Worm (Caenorhabditis elegans) whole organism, L4 larva: Measurements from ENCODE around the gene F14D7.14.

Experiments used
- F37D6.2 ChIP-seq: sonication (generic microtip); optimal IDR thresholded peaks from 2 replicates; lab custom pipeline; 2016; ENCODE audit warnings: mild to moderate bottlenecking, missing genetic modification characterization, missing compliant biosample characterization
- Y105C5A.15 ChIP-seq: fragments of 200-800 bp; sonication (Bioruptor generic); IDR thresholded peaks from 2 replicates; pipeline ENCODE4 v1.3.6; 2022; ENCODE audit warnings: missing genetic modification characterization, missing compliant biosample characterization
- Y5F2A.4 ChIP-seq: fragments of 200-800 bp; sonication (Bioruptor generic); optimal IDR thresholded peaks from 2 replicates; lab custom pipeline; 2018; ENCODE audit warnings: mild to moderate bottlenecking, missing genetic modification characterization, missing compliant biosample characterization
- ZK337.2 ChIP-seq: fragments of 200-800 bp; sonication (Bioruptor generic); IDR thresholded peaks from 2 replicates; pipeline ENCODE4 v1.3.6; 2022; ENCODE audit warnings: missing genetic modification reagents, missing genetic modification characterization, missing compliant biosample characterization
- aha-1 ChIP-seq: fragments of 150-350 bp; peaks from one replicate; lab custom pipeline; 2014; ENCODE audit warnings: missing biosample characterization, missing genetic modification characterization
- aly-2 ChIP-seq: sonication (generic microtip); optimal IDR thresholded peaks from 2 replicates; lab custom pipeline; 2018; ENCODE audit warnings: missing biosample characterization, missing genetic modification characterization
- ama-1 ChIP-seq: fragments of 150-350 bp; optimal IDR thresholded peaks from 2 replicates; lab custom pipeline; 2014; ENCODE audit warnings: inconsistent platforms, mixed read lengths
- arid-1 ChIP-seq: fragments of 200-800 bp; sonication (Bioruptor generic); conservative IDR thresholded peaks from 2 replicates; pipeline ENCODE4 v1.3.6; 2022; ENCODE audit warnings: missing genetic modification reagents, missing genetic modification characterization, missing compliant biosample characterization
- ceh-44 ChIP-seq: fragments of 200-800 bp; sonication (Bioruptor generic); IDR thresholded peaks from 2 replicates; pipeline ENCODE4 v1.3.6; 2022; ENCODE audit warnings: missing genetic modification reagents, missing genetic modification characterization, missing compliant biosample characterization
- ctbp-1 ChIP-seq: fragments of 200-800 bp; sonication (Bioruptor generic); IDR thresholded peaks from 2 replicates; pipeline ENCODE4 v1.3.6; 2022; ENCODE audit warnings: missing genetic modification reagents, missing genetic modification characterization, missing compliant biosample characterization
- daf-12 ChIP-seq: fragments of 150-350 bp; optimal IDR thresholded peaks from 2 replicates; lab custom pipeline; 2014; ENCODE audit warnings: missing biosample characterization, missing genetic modification reagents, missing genetic modification characterization
- daf-16 ChIP-seq, 3 experiments: sonication (generic microtip); optimal IDR thresholded peaks; 2 replicates each; lab custom pipeline; 2016 to 2017; ENCODE audit warnings: missing genetic modification characterization in 3 of 3, missing genetic modification reagents in 3 of 3, mild to moderate bottlenecking in 2 of 3, missing compliant biosample characterization in 2 of 3, missing biosample characterization in 1 of 3, moderate library complexity in 1 of 3
- daf-19 ChIP-seq: fragments of 200-800 bp; sonication (Bioruptor generic); conservative IDR thresholded peaks from 2 replicates; pipeline ENCODE4 v1.3.6; 2022; ENCODE audit warnings: missing genetic modification characterization, missing compliant biosample characterization
- dmd-6 ChIP-seq: fragments of 200-800 bp; sonication (Bioruptor generic); IDR thresholded peaks from 2 replicates; pipeline ENCODE4 v1.3.6; 2022; ENCODE audit warnings: missing genetic modification reagents, missing genetic modification characterization, missing compliant biosample characterization
- dpl-1 ChIP-seq: fragments of 150-350 bp; optimal IDR thresholded peaks from 2 replicates; lab custom pipeline; 2014; ENCODE audit warnings: missing biosample characterization, missing genetic modification reagents, missing genetic modification characterization
- dve-1 ChIP-seq: sonication (generic microtip); optimal IDR thresholded peaks from 2 replicates; lab custom pipeline; 2017; ENCODE audit warnings: antibody characterized with exemption, mild to moderate bottlenecking, missing genetic modification characterization, missing compliant biosample characterization; ENCODE audit not compliant: insufficient read depth
- egl-43 ChIP-seq: fragments of 200-800 bp; sonication (Bioruptor generic); IDR thresholded peaks from 2 replicates; pipeline ENCODE4 v1.3.6; 2022; ENCODE audit warnings: missing genetic modification reagents, missing genetic modification characterization, missing compliant biosample characterization
- fkh-10 ChIP-seq: fragments of 150-350 bp; optimal IDR thresholded peaks from 2 replicates; lab custom pipeline; 2014; ENCODE audit warnings: missing biosample characterization, missing genetic modification reagents, missing genetic modification characterization
- hmg-1.1 ChIP-seq: fragments of 200-800 bp; sonication (Bioruptor generic); IDR thresholded peaks from 2 replicates; pipeline ENCODE4 v1.3.6; 2022; ENCODE audit warnings: missing genetic modification reagents, missing genetic modification characterization, missing compliant biosample characterization
- lsy-2 ChIP-seq, 2 experiments: fragments of 150-350 bp in 1 of 2; sonication (generic microtip) in 1 of 2; optimal IDR thresholded peaks; 2 replicates each; lab custom pipeline; 2014 to 2017; ENCODE audit warnings: missing biosample characterization in 2 of 2, missing genetic modification characterization in 2 of 2
- madf-9 ChIP-seq: fragments of 200-800 bp; sonication (Bioruptor generic); conservative IDR thresholded peaks from 2 replicates; pipeline ENCODE4 v1.3.6; 2022; ENCODE audit warnings: missing genetic modification reagents, missing genetic modification characterization, missing compliant biosample characterization
- mdl-1 ChIP-seq, 2 experiments: fragments of 150-350 bp in 1 of 2; sonication (generic microtip) in 1 of 2; optimal IDR thresholded peaks; 2 replicates each; lab custom pipeline; 2014 to 2017; ENCODE audit warnings: missing biosample characterization in 2 of 2, missing genetic modification characterization in 2 of 2
- mdt-29 ChIP-seq: fragments of 200-800 bp; sonication (Bioruptor generic); IDR thresholded peaks from 2 replicates; pipeline ENCODE4 v1.3.6; 2022; ENCODE audit warnings: missing genetic modification reagents, missing genetic modification characterization, missing compliant biosample characterization
- mep-1 ChIP-seq: fragments of 150-350 bp; sonication (generic microtip); optimal IDR thresholded peaks from 3 replicates; lab custom pipeline; 2014; ENCODE audit warnings: missing biosample characterization, missing genetic modification characterization
- mes-2 ChIP-seq: sonication (generic microtip); optimal IDR thresholded peaks from 2 replicates; lab custom pipeline; 2016; ENCODE audit warnings: missing genotype, mild to moderate bottlenecking, missing genetic modification characterization, missing compliant biosample characterization; ENCODE audit not compliant: poor library complexity, severe bottlenecking
- mxl-3 ChIP-seq: fragments of 200-800 bp; sonication (Bioruptor generic); optimal IDR thresholded peaks from 2 replicates; lab custom pipeline; 2018; ENCODE audit warnings: mild to moderate bottlenecking, missing genetic modification characterization, missing compliant biosample characterization
- nhr-10 ChIP-seq: fragments of 150-350 bp; optimal IDR thresholded peaks from 2 replicates; lab custom pipeline; 2014; ENCODE audit warnings: missing biosample characterization, missing genetic modification characterization
- nhr-237 ChIP-seq: sonication (generic microtip); optimal IDR thresholded peaks from 2 replicates; lab custom pipeline; 2017; ENCODE audit warnings: missing biosample characterization, missing genetic modification characterization
- nhr-25 ChIP-seq: sonication (generic microtip); optimal IDR thresholded peaks from 2 replicates; lab custom pipeline; 2017; ENCODE audit warnings: missing genetic modification characterization, mild to moderate bottlenecking, missing compliant biosample characterization, antibody characterized with exemption, moderate library complexity, borderline replicate concordance; ENCODE audit not compliant: insufficient read depth
- nhr-42 ChIP-seq: fragments of 200-800 bp; sonication (Bioruptor generic); IDR thresholded peaks from 2 replicates; pipeline ENCODE4 v1.3.6; 2022; ENCODE audit warnings: missing genetic modification characterization, missing compliant biosample characterization
- nhr-48 ChIP-seq: sonication (generic microtip); optimal IDR thresholded peaks from 2 replicates; lab custom pipeline; 2016; ENCODE audit warnings: mild to moderate bottlenecking, missing genetic modification characterization, missing compliant biosample characterization
- nhr-76 ChIP-seq: fragments of 150-350 bp; optimal IDR thresholded peaks from 2 replicates; lab custom pipeline; 2014; ENCODE audit warnings: missing biosample characterization, missing genetic modification characterization
- nhr-77 ChIP-seq: fragments of 150-350 bp; optimal IDR thresholded peaks from 2 replicates; lab custom pipeline; 2014; ENCODE audit warnings: missing biosample characterization, missing genetic modification characterization
- php-3 ChIP-seq: fragments of 200-800 bp; sonication (Bioruptor generic); IDR thresholded peaks from 2 replicates; pipeline ENCODE4 v1.3.6; 2022; ENCODE audit warnings: missing genetic modification reagents, missing genetic modification characterization, missing compliant biosample characterization
- pqm-1 ChIP-seq: sonication (generic microtip); optimal IDR thresholded peaks from 2 replicates; lab custom pipeline; 2017; ENCODE audit warnings: missing biosample characterization, missing genetic modification characterization
- saeg-2 ChIP-seq: fragments of 200-800 bp; sonication (Bioruptor generic); IDR thresholded peaks from 2 replicates; pipeline ENCODE4 v1.3.6; 2022; ENCODE audit warnings: missing genetic modification reagents, missing genetic modification characterization, missing compliant biosample characterization
- set-16 ChIP-seq: fragments of 200-800 bp; sonication (Bioruptor generic); IDR thresholded peaks from 2 replicates; pipeline ENCODE4 v1.3.6; 2022; ENCODE audit warnings: missing genetic modification reagents, missing genetic modification characterization, missing compliant biosample characterization
- snpc-1.2 ChIP-seq: fragments of 200-800 bp; sonication (Bioruptor generic); IDR thresholded peaks from 2 replicates; pipeline ENCODE4 v1.3.6; 2022; ENCODE audit warnings: missing genetic modification reagents, missing genetic modification characterization, missing compliant biosample characterization
- spr-1 ChIP-seq: sonication (generic microtip); optimal IDR thresholded peaks from 2 replicates; lab custom pipeline; 2016; ENCODE audit warnings: mild to moderate bottlenecking, missing genetic modification characterization, missing compliant biosample characterization
- unc-62 ChIP-seq, 3 experiments: fragments of 150-350 bp in 1 of 3; sonication (generic microtip); optimal IDR thresholded peaks in 2 of 3; peaks in 1 of 3; 1 replicate in 1 of 3; 2 replicates in 2 of 3; lab custom pipeline; 2014 to 2017; ENCODE audit warnings: missing biosample characterization in 3 of 3, missing genetic modification characterization in 3 of 3, missing genetic modification reagents in 3 of 3, missing genotype in 1 of 3
- ztf-11 ChIP-seq: fragments of 150-350 bp; optimal IDR thresholded peaks from 2 replicates; lab custom pipeline; 2014; ENCODE audit warnings: missing biosample characterization, missing genetic modification characterization

The F14D7.14 gene

DNA sequence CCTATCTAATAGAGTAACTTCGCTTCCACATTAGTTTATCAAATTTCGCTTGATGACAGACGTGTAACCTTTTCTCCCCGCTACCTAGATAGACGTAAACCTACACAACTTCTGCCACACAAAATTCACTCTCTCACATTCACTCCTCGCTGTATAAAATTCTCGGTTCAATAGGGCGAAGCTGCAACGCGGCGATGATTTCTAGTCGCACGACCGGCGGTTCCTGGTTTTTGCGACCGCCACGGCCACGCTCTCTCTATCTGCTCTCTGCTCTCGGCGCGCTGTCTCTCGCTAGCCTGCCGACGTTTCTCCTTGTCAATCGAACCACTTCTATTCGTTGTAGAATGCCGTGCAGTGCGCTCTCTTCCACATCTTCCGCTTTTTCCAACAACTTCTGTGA is 41.2 kb downstream of the F14D7.14 start (continued):
- TF ChIP-seq nhr-10 (tag; lab: Kevin White, UChicago) = peak; percentile 59
- no peak for TF ChIP-seq daf-16 (GFP tag; optimal IDR thresholded peaks at IDR 0.05; lab: Kevin White, UChicago)
- TF ChIP-seq daf-16 (tag; optimal IDR thresholded peaks at IDR 0.05; lab: Kevin White, UChicago) = peak; percentile 60
- peak; percentile 46 for TF ChIP-seq nhr-48 (tag; lab: Kevin White, UChicago)
- peak; percentile 99 for TF ChIP-seq aha-1 (tag; lab: Kevin White, UChicago)
- no peak for TF ChIP-seq Y105C5A.15 (GFP tag; lab: Robert Waterston, UW)
- TF ChIP-seq ceh-44 (GFP tag; lab: Robert Waterston, UW) = peak; percentile 21; the same call in 1 of the 2 replicates
- TF ChIP-seq pqm-1 (tag; lab: Kevin White, UChicago) = peak; percentile 81
- TF ChIP-seq php-3 = no peak
- TF ChIP-seq mdl-1 (tag; optimal IDR thresholded peaks at IDR 0.05; lab: Kevin White, UChicago) = peak; percentile 23 to 70

DNA sequence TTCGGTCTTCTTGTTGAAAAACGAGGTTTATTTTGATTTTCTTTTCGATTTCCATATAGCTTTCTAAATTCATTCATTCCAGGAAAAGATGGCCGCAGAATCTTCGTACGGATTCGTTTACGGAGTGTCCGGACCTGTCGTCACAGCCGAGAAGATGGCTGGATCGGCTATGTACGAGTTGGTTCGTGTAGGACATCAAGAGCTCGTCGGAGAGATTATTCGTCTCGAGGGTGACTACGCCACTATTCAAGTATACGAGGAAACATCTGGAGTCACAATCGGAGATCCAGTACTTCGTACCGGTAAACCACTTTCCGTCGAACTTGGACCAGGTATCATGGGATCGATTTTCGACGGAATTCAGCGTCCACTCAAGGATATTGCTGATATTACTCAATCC is 41.9 kb downstream of the F14D7.14 start, which contains the start of gene vha-13:
vha-13 (plus strand) TSS at position 81 of the 400 bp plus-strand sequence.
- TF ChIP-seq fkh-10 (GFP tag; lab: Kevin White, UChicago) (no peak), ama-1 (no peak), F37D6.2 (tag; lab: Kevin White, UChicago) (no peak), ctbp-1 (GFP tag; lab: Robert Waterston, UW) (no peak), lsy-2 (tag; optimal IDR thresholded peaks at IDR 0.05; lab: Kevin White, UChicago) (no peak), unc-62 (GFP tag; optimal IDR thresholded peaks at IDR 0.05 in 1 of 2; lab: Kevin White, UChicago) (peak in 1 of 2 experiments; percentile 72), unc-62 (tag; optimal IDR thresholded peaks at IDR 0.05; lab: Kevin White, UChicago) (no peak), nhr-42 (GFP tag; lab: Robert Waterston, UW) (no peak), ZK337.2 (GFP tag; lab: Robert Waterston, UW) (no peak)

DNA sequence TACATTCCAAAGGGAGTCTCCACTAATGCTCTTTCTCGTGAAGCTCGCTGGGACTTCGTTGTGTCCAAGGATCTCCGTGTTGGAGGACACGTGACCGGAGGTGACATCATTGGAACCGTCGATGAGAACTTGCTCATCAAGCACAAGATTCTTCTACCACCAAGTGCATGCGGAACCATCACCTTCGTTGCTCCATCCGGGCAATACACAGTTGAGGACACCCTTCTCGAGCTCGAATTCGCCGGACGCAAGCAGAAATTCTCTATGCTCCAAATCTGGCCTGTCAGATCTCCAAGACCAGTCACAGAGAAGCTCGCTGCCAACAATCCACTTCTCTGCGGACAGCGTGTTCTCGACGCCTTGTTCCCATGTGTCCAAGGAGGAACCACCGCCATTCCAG is 42.3 kb downstream of the F14D7.14 start:
- TF ChIP-seq pqm-1 (tag; lab: Kevin White, UChicago) (no peak), ztf-11 (tag; lab: Kevin White, UChicago) (no peak), spr-1 (tag; lab: Kevin White, UChicago) (no peak), set-16 (GFP tag; lab: Robert Waterston, UW) (peak; percentile 56), aha-1 (tag; lab: Kevin White, UChicago) (peak; percentile 81), daf-19 (GFP tag; lab: Robert Waterston, UW) (no peak), mxl-3 (GFP tag; lab: Kevin White, UChicago) (peak; percentile 5), nhr-77 (tag; lab: Kevin White, UChicago) (no peak), php-3 (no peak), unc-62 (GFP tag; optimal IDR thresholded peaks at IDR 0.05 in 1 of 2; lab: Kevin White, UChicago) (no peak), unc-62 (tag; optimal IDR thresholded peaks at IDR 0.05; lab: Kevin White, UChicago) (no peak), madf-9 (GFP tag; lab: Robert Waterston, UW) (no peak)

DNA sequence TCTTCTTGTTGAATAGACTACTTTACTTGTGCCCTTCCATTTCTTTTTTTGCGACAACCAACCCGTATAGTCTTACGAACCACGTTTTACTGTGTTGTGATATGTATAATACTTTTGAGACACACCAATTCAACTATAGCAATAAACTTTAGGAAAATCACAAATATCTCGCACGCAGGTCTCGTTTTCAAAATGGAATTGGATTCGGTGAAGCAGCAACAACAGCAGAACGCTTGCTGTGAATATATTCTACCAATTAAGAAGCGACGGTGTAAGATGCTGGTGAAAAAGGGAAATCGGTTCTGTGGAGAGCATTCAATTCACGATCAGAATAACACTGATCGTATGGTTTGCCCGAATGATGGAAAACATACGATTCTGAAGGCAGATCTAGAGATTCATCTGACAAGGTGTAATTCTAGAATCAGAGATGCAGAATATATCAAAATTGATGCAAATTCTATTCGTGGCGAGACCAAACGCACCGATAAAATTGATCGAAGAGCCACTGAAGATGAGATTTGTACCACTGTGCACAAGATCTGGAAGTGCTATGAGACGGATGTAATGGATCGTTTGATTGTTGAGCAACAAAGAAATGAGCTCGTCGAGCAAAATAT is 44.6 kb downstream of the F14D7.14 start, which contains the start of gene Y49A3A.3:
Y49A3A.3 (plus strand) TSS at position 153 of the 620 bp plus-strand sequence.
- TF ChIP-seq nhr-76 (tag; lab: Kevin White, UChicago) (no peak), mxl-3 (GFP tag; lab: Kevin White, UChicago) (peak; percentile 9), snpc-1.2 (peak; percentile 68; the same call in 1 of the 2 replicates), dpl-1 (no peak), Y5F2A.4 (GFP tag; lab: Kevin White, UChicago) (peak; percentile 62), nhr-237 (tag; lab: Kevin White, UChicago) (peak; percentile 58), ama-1 (peak; percentile 80), hmg-1.1 (GFP tag; lab: Robert Waterston, UW) (peak; percentile 37; the same call in 1 of the 2 replicates), ctbp-1 (GFP tag; lab: Robert Waterston, UW) (peak; percentile 40; the same call in 1 of the 2 replicates), mdl-1 (tag; optimal IDR thresholded peaks at IDR 0.05; lab: Kevin White, UChicago) (no peak), mes-2 (tag; lab: Kevin White, UChicago) (peak; percentile 31), dmd-6 (GFP tag; lab: Robert Waterston, UW) (peak; percentile 54), nhr-25 (tag; lab: Kevin White, UChicago) (peak; percentile 59), mdt-29 (GFP tag; lab: Robert Waterston, UW) (no peak; the same call in 1 of the 2 replicates), F37D6.2 (tag; lab: Kevin White, UChicago) (no peak), daf-12 (tag; lab: Kevin White, UChicago) (no peak), arid-1 (GFP tag; lab: Robert Waterston, UW) (peak; percentile 58; the same call in 1 of the 2 replicates), saeg-2 (GFP tag; lab: Robert Waterston, UW) (0 out of 2 replicates have a peak, but pooled peaks have one; percentile 48), aly-2 (tag; lab: Kevin White, UChicago) (peak; percentile 83), mep-1 (tag; lab: Kevin White, UChicago) (peak; percentile 70), egl-43 (GFP tag; lab: Robert Waterston, UW) (peak; percentile 69; the same call in 1 of the 2 replicates), dve-1 (tag; lab: Kevin White, UChicago) (peak; percentile 60)
